Worm (Caenorhabditis elegans): ENCODE results near the gene pgp-4.

Gene pgp-4

DNA sequence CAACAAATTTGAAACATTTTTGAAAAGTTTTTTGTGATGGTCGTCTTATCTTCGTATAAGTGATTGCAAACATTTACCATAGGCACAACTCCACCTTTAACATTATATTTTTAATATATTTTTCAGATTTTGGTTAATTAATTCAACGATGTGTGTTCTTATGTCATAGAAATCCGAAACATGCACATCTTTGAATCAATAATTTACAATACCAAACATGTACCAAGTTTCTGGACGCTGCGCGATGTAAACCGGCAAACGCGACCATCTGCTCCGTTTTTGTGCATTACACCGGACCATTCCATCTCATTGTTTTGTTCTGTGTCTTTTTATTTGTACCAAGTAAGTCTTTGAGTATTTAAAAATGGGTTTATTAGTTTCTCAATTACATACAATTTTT is at the start of gene pgp-4:
Gene pgp-4, plus strand, starts transcription at position 301 of the 400 bp plus-strand sequence.
- TF ChIP-seq zag-1 (tag; optimal IDR thresholded peaks at IDR 0.05) (no peak), skn-1 (tag; optimal IDR thresholded peaks at IDR 0.05) (no peak), C34F6.9 (tag; optimal IDR thresholded peaks at IDR 0.05) (no peak), lin-39 (tag; optimal IDR thresholded peaks at IDR 0.05) (no peak), lin-13 (GFP tag; optimal IDR thresholded peaks at IDR 0.05) (no peak), Y55F3AM.14 (GFP tag; optimal IDR thresholded peaks at IDR 0.05) (no peak), R02D3.7 (tag; optimal IDR thresholded peaks at IDR 0.05) (no peak), aly-2 (tag; optimal IDR thresholded peaks at IDR 0.05) (no peak), elt-1 (tag; optimal IDR thresholded peaks at IDR 0.05) (no peak), sma-9 (GFP tag; optimal IDR thresholded peaks at IDR 0.05) (no peak), sma-9 (tag; optimal IDR thresholded peaks at IDR 0.05) (no peak), nhr-237 (tag; optimal IDR thresholded peaks at IDR 0.05) (no peak), nhr-21 (tag; optimal IDR thresholded peaks at IDR 0.05) (no peak), gmeb-1 (tag; optimal IDR thresholded peaks at IDR 0.05) (no peak), unc-55 (GFP tag; optimal IDR thresholded peaks at IDR 0.05) (no peak), fos-1 (tag; optimal IDR thresholded peaks at IDR 0.05) (no peak), nhr-11 (tag; optimal IDR thresholded peaks at IDR 0.05) (no peak), lin-11 (tag; optimal IDR thresholded peaks at IDR 0.05) (no peak), sem-4 (tag; optimal IDR thresholded peaks at IDR 0.05) (no peak)

DNA sequence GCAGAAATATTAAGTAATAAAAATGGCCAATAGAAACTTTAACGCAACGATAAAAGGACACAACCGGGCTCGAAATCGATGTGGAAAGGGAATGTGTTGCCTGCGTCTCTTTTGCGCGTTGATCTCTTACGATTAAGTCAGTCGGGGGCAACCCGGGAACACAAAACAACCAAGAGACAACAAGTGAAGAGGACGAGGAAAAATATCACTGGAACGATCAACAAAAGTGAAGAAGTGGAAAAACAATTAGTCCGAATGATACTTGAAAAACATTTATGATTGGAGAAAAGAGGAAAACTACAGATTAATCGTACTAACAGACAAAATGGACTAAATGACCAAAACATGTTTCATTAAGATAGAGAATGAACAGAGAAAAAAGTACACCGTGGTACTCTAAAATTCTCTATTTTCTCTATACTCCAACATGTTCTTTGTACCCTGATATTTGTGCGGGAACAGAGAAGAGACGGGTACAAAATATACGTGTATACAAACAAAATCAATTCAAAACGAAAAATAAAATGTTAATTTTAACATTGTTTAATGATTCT is 47.3 kb upstream of the pgp-4 start, which contains the start of gene F08G12.5:
Gene F08G12.5, minus strand, starts transcription at position 1 of the 554 bp plus-strand sequence.
- TF ChIP-seq nhr-237 (tag; optimal IDR thresholded peaks at IDR 0.05) = no peak
- no peak for TF ChIP-seq nhr-10 (tag; optimal IDR thresholded peaks at IDR 0.05)
- TF ChIP-seq snpc-4 (tag; optimal IDR thresholded peaks at IDR 0.05) = no peak
- no peak for TF ChIP-seq ztf-11 (tag; optimal IDR thresholded peaks at IDR 0.05)
- no peak for TF ChIP-seq fos-1 (tag; optimal IDR thresholded peaks at IDR 0.05)
- no peak for TF ChIP-seq nhr-129 (tag; optimal IDR thresholded peaks at IDR 0.05)
- no peak for TF ChIP-seq aly-2 (tag; optimal IDR thresholded peaks at IDR 0.05)
- TF ChIP-seq sma-9 (GFP tag; optimal IDR thresholded peaks at IDR 0.05) = peak; percentile 4
- TF ChIP-seq sma-9 (tag; optimal IDR thresholded peaks at IDR 0.05) = no peak
- no peak for TF ChIP-seq mbf-1 (tag; optimal IDR thresholded peaks at IDR 0.05)
- no peak for TF ChIP-seq unc-55 (GFP tag; optimal IDR thresholded peaks at IDR 0.05)
- TF ChIP-seq mab-5 (tag; optimal IDR thresholded peaks at IDR 0.05) = no peak
- no peak for TF ChIP-seq unc-39 (tag; optimal IDR thresholded peaks at IDR 0.05)
- peak; percentile 10 for TF ChIP-seq C34F6.9 (tag; optimal IDR thresholded peaks at IDR 0.05)
- no peak for TF ChIP-seq ZK546.5 (tag; optimal IDR thresholded peaks at IDR 0.05)
- TF ChIP-seq alr-1 (tag; optimal IDR thresholded peaks at IDR 0.05) = no peak
- no peak for TF ChIP-seq elt-1 (tag; optimal IDR thresholded peaks at IDR 0.05)
- TF ChIP-seq crh-2 (tag; optimal IDR thresholded peaks at IDR 0.05) = no peak

DNA sequence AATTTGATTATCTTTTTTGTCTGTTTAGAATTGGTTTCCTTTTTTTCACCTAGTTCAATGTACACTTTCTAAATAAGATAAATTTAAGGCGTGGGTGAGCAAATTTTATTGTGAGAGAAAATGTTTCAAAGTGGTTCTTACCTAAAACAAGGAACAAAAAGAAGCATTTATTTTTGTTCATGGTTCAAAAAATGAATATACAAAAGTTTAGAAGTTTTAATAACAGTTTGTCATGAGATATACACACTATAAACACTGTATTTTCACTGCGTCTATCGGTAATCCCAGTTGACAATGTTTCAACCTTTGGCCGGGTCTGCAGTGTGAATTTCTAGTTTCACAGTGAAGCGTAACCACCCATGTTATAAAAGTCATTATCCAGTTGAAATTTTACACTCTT is 42.2 kb upstream of the pgp-4 start, which contains the start of gene F08G12.11:
Gene F08G12.11, minus strand, starts transcription at position 181 of the 400 bp plus-strand sequence.
- no peak for TF ChIP-seq nhr-6 (tag; optimal IDR thresholded peaks at IDR 0.05)
- TF ChIP-seq egl-27 (tag; optimal IDR thresholded peaks at IDR 0.05) = no peak
- TF ChIP-seq lin-39 (tag; optimal IDR thresholded peaks at IDR 0.05) = no peak

DNA sequence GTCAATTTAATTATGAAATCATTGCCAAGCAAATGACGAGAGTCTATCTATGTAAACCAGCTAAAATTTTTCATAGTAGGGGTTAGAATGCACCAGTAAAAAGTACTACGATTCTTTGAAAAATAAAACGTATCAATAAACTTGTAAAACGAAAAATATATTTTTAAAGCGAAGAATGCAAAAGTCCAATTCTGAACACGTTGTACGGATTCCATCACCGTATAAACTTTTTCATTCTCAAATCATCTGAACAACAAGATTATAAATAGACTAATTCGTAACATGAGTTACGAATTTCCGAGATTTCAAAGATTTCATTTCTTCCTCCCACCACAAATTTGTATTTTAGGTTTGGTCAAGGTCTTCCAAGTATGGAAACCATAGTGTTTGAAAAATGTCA is 40.9 kb upstream of the pgp-4 start, which contains the start of gene nlp-57:
Gene nlp-57, plus strand, starts transcription at position 301 of the 400 bp plus-strand sequence.
- TF ChIP-seq aly-2 (tag; optimal IDR thresholded peaks at IDR 0.05) (no peak), sma-9 (GFP tag; optimal IDR thresholded peaks at IDR 0.05) (no peak), sma-9 (tag; optimal IDR thresholded peaks at IDR 0.05) (no peak), egl-27 (tag; optimal IDR thresholded peaks at IDR 0.05) (no peak)

DNA sequence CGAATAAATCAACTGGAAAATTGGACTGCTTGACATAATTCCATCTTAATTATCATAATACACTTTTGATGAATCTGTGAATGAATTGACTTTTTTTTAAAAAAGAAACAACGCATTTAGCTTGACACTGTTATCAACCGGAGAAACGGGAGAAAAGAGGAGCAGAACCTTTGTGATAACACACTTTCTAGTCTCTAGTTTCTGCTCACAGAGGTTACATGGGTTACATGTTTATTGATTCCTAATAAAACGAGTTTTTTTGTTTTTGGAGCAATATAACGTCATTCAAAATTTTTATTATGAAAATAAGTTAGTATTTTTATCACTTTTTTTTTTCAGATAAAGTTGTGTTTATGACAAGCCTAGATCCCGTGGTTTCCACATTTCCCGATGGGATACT is 39.7 kb upstream of the pgp-4 start, which contains the start of gene hizr-1:
Gene hizr-1, plus strand, starts transcription at position 340 of the 400 bp plus-strand sequence.
- peak; percentile 43 for TF ChIP-seq fos-1 (tag; optimal IDR thresholded peaks at IDR 0.05)
- TF ChIP-seq ztf-4 (tag; optimal IDR thresholded peaks at IDR 0.05) = no peak
- no peak for TF ChIP-seq Y55F3AM.14 (GFP tag; optimal IDR thresholded peaks at IDR 0.05)
- TF ChIP-seq ceh-82 (tag; optimal IDR thresholded peaks at IDR 0.05) = no peak

DNA sequence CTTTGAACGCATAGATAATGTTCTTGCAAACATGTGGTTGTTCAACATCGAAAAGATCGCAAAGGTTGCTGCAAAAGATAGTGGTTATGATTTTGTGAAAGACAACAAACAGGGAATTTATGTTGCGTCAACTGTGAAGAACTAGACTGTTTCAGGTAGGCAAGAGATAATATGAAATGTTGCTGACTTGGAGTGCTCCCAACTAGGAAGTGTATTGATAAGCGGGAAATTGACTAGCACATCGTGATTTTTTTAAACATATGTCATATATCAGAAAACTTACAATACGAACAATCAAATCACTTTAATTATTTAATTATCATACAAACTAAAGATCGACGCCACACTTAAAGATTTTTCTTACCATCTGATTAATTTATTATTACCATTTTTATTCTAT is 34.4 kb upstream of the pgp-4 start:
- TF ChIP-seq fos-1 (tag; optimal IDR thresholded peaks at IDR 0.05) = peak; percentile 17
- TF ChIP-seq R02D3.7 (tag; optimal IDR thresholded peaks at IDR 0.05) = no peak
